Fruit fly (Drosophila melanogaster): Measurements from ENCODE around the gene RpS17.

DNA sequence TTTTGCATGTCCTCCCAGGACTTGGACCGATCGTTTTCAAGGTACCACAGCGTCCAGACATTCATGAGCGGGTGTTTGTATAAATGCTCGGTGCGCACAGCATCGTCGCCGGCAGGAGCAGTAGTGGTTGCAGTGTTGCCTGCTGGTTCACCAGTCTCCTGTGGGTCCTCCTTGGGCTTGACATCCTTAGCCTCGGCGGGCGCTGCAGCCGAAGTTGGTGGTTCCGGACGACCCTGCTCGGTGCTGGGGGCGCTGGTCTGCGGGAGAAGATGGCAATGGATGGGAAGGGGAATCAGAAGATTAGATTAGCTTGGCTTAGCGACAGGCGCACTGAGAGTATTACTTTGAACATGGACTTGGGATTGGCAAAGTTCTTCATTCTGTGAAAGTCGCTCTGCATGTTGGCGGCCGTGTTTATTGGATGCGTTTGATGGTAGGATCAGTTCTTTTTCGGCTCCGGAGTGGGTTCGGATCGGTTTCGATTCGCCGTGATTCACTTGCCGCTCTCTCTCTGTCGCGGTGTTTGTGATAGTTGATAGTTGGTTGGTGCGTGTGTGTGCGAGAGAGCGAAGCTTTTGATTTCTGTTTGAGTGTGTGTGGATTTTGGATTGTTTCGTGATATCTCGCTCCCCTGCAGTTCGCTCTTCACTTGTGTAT, 28.8 kb downstream of the RpS17 start:
- no peak for TF ChIP-seq CG8478 (optimal IDR thresholded peaks at IDR 0.05)
- TF ChIP-seq CTCF (optimal IDR thresholded peaks at IDR 0.05): no peak
